Worm (Caenorhabditis elegans) whole organism, L4 larva: Measurements from ENCODE around the gene ZK287.1.

Experiments
- F37D6.2 ChIP-seq: sonication (generic microtip); optimal IDR thresholded peaks from 2 replicates; lab custom pipeline; 2016; ENCODE audit warnings: mild to moderate bottlenecking, missing genetic modification characterization, missing compliant biosample characterization
- aha-1 ChIP-seq: fragments of 150-350 bp; peaks from one replicate; lab custom pipeline; 2014; ENCODE audit warnings: missing biosample characterization, missing genetic modification characterization
- ceh-28 ChIP-seq: fragments of 150-350 bp; optimal IDR thresholded peaks from 2 replicates; lab custom pipeline; 2014; ENCODE audit warnings: missing biosample characterization, missing genetic modification reagents, missing genetic modification characterization
- ctbp-1 ChIP-seq: fragments of 200-800 bp; sonication (Bioruptor generic); IDR thresholded peaks from 2 replicates; pipeline ENCODE4 v1.3.6; 2022; ENCODE audit warnings: missing genetic modification reagents, missing genetic modification characterization, missing compliant biosample characterization
- daf-19 ChIP-seq: fragments of 200-800 bp; sonication (Bioruptor generic); conservative IDR thresholded peaks from 2 replicates; pipeline ENCODE4 v1.3.6; 2022; ENCODE audit warnings: missing genetic modification characterization, missing compliant biosample characterization
- dmd-9 ChIP-seq: fragments of 200-800 bp; sonication (Bioruptor generic); IDR thresholded peaks from 2 replicates; pipeline ENCODE4 v1.3.6; 2022; ENCODE audit warnings: missing genetic modification reagents, missing genetic modification characterization, missing compliant biosample characterization
- lin-38 ChIP-seq: fragments of 200-800 bp; sonication (Bioruptor generic); IDR thresholded peaks from 2 replicates; pipeline ENCODE4 v1.3.6; 2022; ENCODE audit warnings: missing genetic modification reagents, missing genetic modification characterization, missing compliant biosample characterization
- lin-39 ChIP-seq: fragments of 150-350 bp; optimal IDR thresholded peaks from 2 replicates; lab custom pipeline; 2014; ENCODE audit warnings: missing biosample characterization, missing genetic modification reagents, missing genetic modification characterization
- nhr-237 ChIP-seq: sonication (generic microtip); optimal IDR thresholded peaks from 2 replicates; lab custom pipeline; 2017; ENCODE audit warnings: missing biosample characterization, missing genetic modification characterization
- nhr-6 ChIP-seq: fragments of 150-350 bp; optimal IDR thresholded peaks from 2 replicates; lab custom pipeline; 2014; ENCODE audit warnings: missing biosample characterization, missing genetic modification characterization
- nhr-77 ChIP-seq: fragments of 150-350 bp; optimal IDR thresholded peaks from 2 replicates; lab custom pipeline; 2014; ENCODE audit warnings: missing biosample characterization, missing genetic modification characterization
- skn-1 ChIP-seq: fragments of 150-350 bp; optimal IDR thresholded peaks from 2 replicates; lab custom pipeline; 2014; ENCODE audit warnings: missing biosample characterization, missing genetic modification characterization

ce11 chrV:9704399-9704798 lies 37.9 kb downstream of the ZK287.1 start:
- TF ChIP-seq dmd-9 (GFP tag; lab: Robert Waterston, UW) (no peak), lin-39 (tag; lab: Kevin White, UChicago) (no peak), nhr-77 (no peak), nhr-237 (no peak), skn-1 (tag; lab: Kevin White, UChicago) (no peak), aha-1 (tag; lab: Kevin White, UChicago) (peak; percentile 26), ceh-28 (tag; lab: Kevin White, UChicago) (peak; percentile 43), lin-38 (GFP tag; lab: Robert Waterston, UW) (no peak), daf-19 (no peak), nhr-6 (tag; lab: Kevin White, UChicago) (peak; percentile 12), ctbp-1 (GFP tag; lab: Robert Waterston, UW) (no peak), F37D6.2 (tag; lab: Kevin White, UChicago) (no peak)
